Worm (Caenorhabditis elegans) whole organism, L1 larva: Measurements from ENCODE around the gene nspe-7.

Experiments
- aly-2 ChIP-seq: fragments of 150-350 bp; optimal IDR thresholded peaks from 2 replicates; lab custom pipeline; 2014; ENCODE audit warnings: missing biosample characterization, missing genetic modification characterization
- ama-1 ChIP-seq: fragments of 150-350 bp; optimal IDR thresholded peaks from 2 replicates; lab custom pipeline; 2014
- dsc-1 ChIP-seq: sonication (generic microtip); optimal IDR thresholded peaks from 2 replicates; lab custom pipeline; 2016; ENCODE audit warnings: mild to moderate bottlenecking, missing genetic modification characterization, missing compliant biosample characterization
- nhr-11 ChIP-seq: fragments of 150-350 bp; optimal IDR thresholded peaks from 2 replicates; lab custom pipeline; 2014; ENCODE audit warnings: missing biosample characterization, missing genetic modification characterization
- nhr-47 ChIP-seq: sonication (generic microtip); optimal IDR thresholded peaks from 2 replicates; lab custom pipeline; 2016; ENCODE audit warnings: mild to moderate bottlenecking, missing genetic modification characterization, moderate library complexity, missing compliant biosample characterization
- nhr-76 ChIP-seq: sonication (generic microtip); optimal IDR thresholded peaks from 2 replicates; lab custom pipeline; 2017; ENCODE audit warnings: missing biosample characterization, missing genetic modification characterization
- tbx-2 ChIP-seq: sonication (generic microtip); optimal IDR thresholded peaks from 2 replicates; lab custom pipeline; 2016; ENCODE audit warnings: missing genetic modification characterization, missing compliant biosample characterization
- unc-130 ChIP-seq: fragments of 150-350 bp; optimal IDR thresholded peaks from 2 replicates; lab custom pipeline; 2017; ENCODE audit warnings: missing biosample characterization, missing genetic modification characterization, inconsistent platforms
- ztf-4 ChIP-seq: fragments of 150-350 bp; optimal IDR thresholded peaks from 2 replicates; lab custom pipeline; 2014; ENCODE audit warnings: missing biosample characterization, missing genetic modification characterization

DNA sequence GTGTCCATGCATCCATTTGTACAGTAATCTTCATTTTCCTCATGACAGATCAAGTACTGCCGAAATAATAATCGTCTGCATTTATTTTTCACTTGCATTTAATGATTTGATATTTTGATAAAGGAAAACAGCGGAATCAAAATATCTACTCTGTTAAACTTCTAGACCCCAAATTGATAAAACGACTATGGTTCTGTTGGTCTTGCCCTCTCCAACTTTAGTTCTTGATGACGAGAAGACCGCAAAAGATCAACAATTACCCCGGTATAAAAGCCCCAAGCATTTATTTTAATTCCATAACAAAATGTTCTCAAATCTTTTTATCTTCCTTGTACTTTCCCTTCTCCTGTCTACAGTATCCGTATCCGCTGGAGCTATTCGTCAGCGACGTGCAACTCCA lies 18.3 kb upstream of the nspe-7 start, which contains the start of gene Y38E10A.9:
- TF ChIP-seq nhr-76 (no peak), nhr-11 (tag; lab: Kevin White, UChicago) (no peak), nhr-47 (tag; lab: Kevin White, UChicago) (no peak), aly-2 (no peak), ztf-4 (tag; lab: Kevin White, UChicago) (no peak), tbx-2 (tag; lab: Kevin White, UChicago) (no peak), ama-1 (lab: Kevin White, UChicago) (no peak), dsc-1 (tag; lab: Kevin White, UChicago) (no peak), unc-130 (tag; lab: Kevin White, UChicago) (no peak)
